Worm (Caenorhabditis elegans) whole organism, young adult: Measurements from ENCODE around the gene frpr-4.

Experiments used
- B0261.1 ChIP-seq: sonication (generic microtip); optimal IDR thresholded peaks from 2 replicates; lab custom pipeline; 2016; ENCODE audit warnings: mild to moderate bottlenecking, missing genetic modification characterization, moderate library complexity, missing compliant biosample characterization
- F55B11.4 ChIP-seq: sonication (generic microtip); optimal IDR thresholded peaks from 2 replicates; lab custom pipeline; 2016; ENCODE audit warnings: missing compliant biosample characterization, missing genetic modification characterization, borderline replicate concordance; ENCODE audit not compliant: insufficient read depth
- F57A8.1 ChIP-seq: fragments of 200-800 bp; sonication (Bioruptor generic); optimal IDR thresholded peaks from 2 replicates; lab custom pipeline; 2018; ENCODE audit warnings: mild to moderate bottlenecking, missing genetic modification characterization, moderate library complexity, missing compliant biosample characterization
- F57C9.4 ChIP-seq: sonication (generic microtip); optimal IDR thresholded peaks from 2 replicates; lab custom pipeline; 2017; ENCODE audit warnings: mild to moderate bottlenecking, missing genetic modification characterization, missing compliant biosample characterization
- K11D2.4 ChIP-seq: fragments of 200-800 bp; sonication (Bioruptor generic); IDR thresholded peaks from 2 replicates; pipeline ENCODE4 v1.3.6; 2022; ENCODE audit warnings: missing genetic modification reagents, missing genetic modification characterization, missing compliant biosample characterization
- Y53F4B.3 ChIP-seq: fragments of 200-800 bp; sonication (Bioruptor generic); IDR thresholded peaks from 2 replicates; pipeline ENCODE4 v1.3.6; 2022; ENCODE audit warnings: missing genetic modification reagents, missing genetic modification characterization, missing compliant biosample characterization
- Y56A3A.18 ChIP-seq: fragments of 200-800 bp; sonication (Bioruptor generic); IDR thresholded peaks from 2 replicates; pipeline ENCODE4 v1.3.6; 2022; ENCODE audit warnings: missing genetic modification reagents, missing genetic modification characterization, missing compliant biosample characterization
- Y95B8A.8 ChIP-seq: fragments of 200-800 bp; sonication (Bioruptor generic); IDR thresholded peaks from 2 replicates; pipeline ENCODE4 v1.3.6; 2022; ENCODE audit warnings: missing genetic modification reagents, missing genetic modification characterization, missing compliant biosample characterization
- aptf-3 ChIP-seq: fragments of 200-800 bp; sonication (Bioruptor generic); IDR thresholded peaks from 2 replicates; pipeline ENCODE4 v1.3.6; 2022; ENCODE audit warnings: missing genetic modification characterization, missing compliant biosample characterization
- attf-5 ChIP-seq: fragments of 200-800 bp; sonication (Bioruptor generic); optimal IDR thresholded peaks from 2 replicates; lab custom pipeline; 2018; ENCODE audit warnings: mild to moderate bottlenecking, missing genetic modification characterization, missing compliant biosample characterization
- ccch-3 ChIP-seq: fragments of 200-800 bp; sonication (Bioruptor generic); optimal IDR thresholded peaks from 2 replicates; lab custom pipeline; 2018; ENCODE audit warnings: mild to moderate bottlenecking, missing genetic modification characterization, missing compliant biosample characterization
- cebp-2 ChIP-seq: fragments of 200-800 bp; sonication (Bioruptor generic); IDR thresholded peaks from 2 replicates; pipeline ENCODE4 v1.3.6; 2022; ENCODE audit warnings: missing genetic modification characterization, missing compliant biosample characterization
- ceh-58 ChIP-seq: fragments of 200-800 bp; sonication (Bioruptor generic); IDR thresholded peaks from 2 replicates; pipeline ENCODE4 v1.3.6; 2022; ENCODE audit warnings: missing genetic modification characterization, missing compliant biosample characterization
- ceh-79 ChIP-seq: sonication (generic microtip); optimal IDR thresholded peaks from 2 replicates; lab custom pipeline; 2017; ENCODE audit warnings: mild to moderate bottlenecking, missing genetic modification characterization, missing compliant biosample characterization
- dox-1 ChIP-seq: fragments of 200-800 bp; sonication (Bioruptor generic); IDR thresholded peaks from 2 replicates; pipeline ENCODE4 v1.3.6; 2022; ENCODE audit warnings: missing genetic modification reagents, missing genetic modification characterization, missing compliant biosample characterization
- dpff-1 ChIP-seq: sonication (generic microtip); optimal IDR thresholded peaks from 2 replicates; lab custom pipeline; 2017; ENCODE audit warnings: mild to moderate bottlenecking, missing genetic modification characterization, missing compliant biosample characterization
- dpl-1 ChIP-seq: fragments of 150-350 bp; optimal IDR thresholded peaks from 2 replicates; lab custom pipeline; 2014; ENCODE audit warnings: missing biosample characterization, missing genetic modification reagents, missing genetic modification characterization
- egl-44 ChIP-seq: fragments of 200-800 bp; sonication (Bioruptor generic); IDR thresholded peaks from 2 replicates; pipeline ENCODE4 v1.3.6; 2022; ENCODE audit warnings: missing genetic modification reagents, missing genetic modification characterization, missing compliant biosample characterization
- him-1 ChIP-seq: sonication (generic microtip); optimal IDR thresholded peaks from 2 replicates; lab custom pipeline; 2016; ENCODE audit warnings: missing genotype, missing genetic modification reagents, missing genetic modification characterization, missing compliant biosample characterization
- hlh-26 ChIP-seq: fragments of 200-800 bp; sonication (Bioruptor generic); conservative IDR thresholded peaks from 2 replicates; pipeline ENCODE4 v1.3.6; 2022; ENCODE audit warnings: missing genetic modification reagents, missing genetic modification characterization, missing compliant biosample characterization
- hmg-1.2 ChIP-seq: fragments of 200-800 bp; sonication (Bioruptor generic); IDR thresholded peaks from 2 replicates; pipeline ENCODE4 v1.3.6; 2022; ENCODE audit warnings: missing genetic modification reagents, missing genetic modification characterization, missing compliant biosample characterization
- hmg-20 ChIP-seq: fragments of 200-800 bp; sonication (Bioruptor generic); IDR thresholded peaks from 2 replicates; pipeline ENCODE4 v1.3.6; 2022; ENCODE audit warnings: missing genetic modification reagents, missing genetic modification characterization, missing compliant biosample characterization
- hsf-1 ChIP-seq: fragments of 200-800 bp; sonication (Bioruptor generic); IDR thresholded peaks from 2 replicates; pipeline ENCODE4 v1.3.6; 2022; ENCODE audit warnings: missing genetic modification reagents, missing genetic modification characterization, missing compliant biosample characterization
- lin-26 ChIP-seq: fragments of 200-800 bp; sonication (Bioruptor generic); IDR thresholded peaks from 2 replicates; pipeline ENCODE4 v1.3.6; 2022; ENCODE audit warnings: missing genetic modification reagents, missing genetic modification characterization, missing compliant biosample characterization
- lsl-1 ChIP-seq: fragments of 200-800 bp; sonication (Bioruptor generic); optimal IDR thresholded peaks from 2 replicates; lab custom pipeline; 2018; ENCODE audit warnings: mild to moderate bottlenecking, missing genetic modification characterization, moderate library complexity, missing compliant biosample characterization
- lsy-27 ChIP-seq: sonication (generic microtip); optimal IDR thresholded peaks from 2 replicates; lab custom pipeline; 2017; ENCODE audit warnings: missing genetic modification characterization, mild to moderate bottlenecking, missing compliant biosample characterization, antibody characterized with exemption, missing genotype, borderline replicate concordance; ENCODE audit not compliant: insufficient read depth
- madf-10 ChIP-seq: sonication (generic microtip); optimal IDR thresholded peaks from 2 replicates; lab custom pipeline; 2016; ENCODE audit warnings: mild to moderate bottlenecking, missing genetic modification characterization, missing compliant biosample characterization
- madf-8 ChIP-seq: fragments of 200-800 bp; sonication (Bioruptor generic); conservative IDR thresholded peaks from 2 replicates; pipeline ENCODE4 v1.3.6; 2022; ENCODE audit warnings: missing genetic modification reagents, missing genetic modification characterization, missing compliant biosample characterization
- mes-4 ChIP-seq: sonication (generic microtip); optimal IDR thresholded peaks from 2 replicates; lab custom pipeline; 2016; ENCODE audit warnings: missing genotype, missing genetic modification characterization, missing compliant biosample characterization
- mxl-1 ChIP-seq: sonication (generic microtip); optimal IDR thresholded peaks from 2 replicates; lab custom pipeline; 2016; ENCODE audit warnings: missing genetic modification characterization, missing compliant biosample characterization
- nhr-80 ChIP-seq: sonication (generic microtip); optimal IDR thresholded peaks from 2 replicates; lab custom pipeline; 2016; ENCODE audit warnings: missing genetic modification characterization, missing compliant biosample characterization
- nhr-90 ChIP-seq: sonication (generic microtip); optimal IDR thresholded peaks from 2 replicates; lab custom pipeline; 2016; ENCODE audit warnings: missing genotype, mild to moderate bottlenecking, missing genetic modification characterization, missing compliant biosample characterization
- pbrm-1 ChIP-seq: fragments of 200-800 bp; sonication (Bioruptor generic); IDR thresholded peaks from 2 replicates; pipeline ENCODE4 v1.3.6; 2022; ENCODE audit warnings: missing genetic modification reagents, missing genetic modification characterization, missing compliant biosample characterization
- repo-1 ChIP-seq: sonication (generic microtip); optimal IDR thresholded peaks from 2 replicates; lab custom pipeline; 2017; ENCODE audit warnings: mild to moderate bottlenecking, missing genetic modification characterization, missing compliant biosample characterization
- sea-2 ChIP-seq: fragments of 200-800 bp; sonication (Bioruptor generic); IDR thresholded peaks from 2 replicates; pipeline ENCODE4 v1.3.6; 2022; ENCODE audit warnings: missing genetic modification characterization, missing compliant biosample characterization
- snpc-1.3 ChIP-seq: sonication (generic microtip); optimal IDR thresholded peaks from 2 replicates; lab custom pipeline; 2017; ENCODE audit warnings: missing genetic modification characterization, mild to moderate bottlenecking, missing compliant biosample characterization, antibody characterized with exemption, moderate library complexity, missing genotype, missing genetic modification reagents; ENCODE audit not compliant: insufficient read depth
- snpc-3.4 ChIP-seq: sonication (generic microtip); optimal IDR thresholded peaks from 2 replicates; lab custom pipeline; 2017; ENCODE audit warnings: missing genetic modification characterization, mild to moderate bottlenecking, missing compliant biosample characterization, antibody characterized with exemption, moderate library complexity, missing genotype, missing genetic modification reagents
- snpc-4 ChIP-seq, 5 experiments: fragments of 150-350 bp in 1 of 5; sonication (generic microtip) in 4 of 5; optimal IDR thresholded peaks; 2 replicates each; lab custom pipeline; 2014 to 2018; ENCODE audit warnings: missing genetic modification characterization in 5 of 5, missing biosample characterization in 3 of 5, antibody characterized with exemption in 2 of 5, mild to moderate bottlenecking in 2 of 5, missing compliant biosample characterization in 2 of 5, missing genotype in 2 of 5, moderate library complexity in 2 of 5, missing genetic modification reagents in 1 of 5
- somi-1 ChIP-seq: fragments of 200-800 bp; sonication (Bioruptor generic); optimal IDR thresholded peaks from 2 replicates; lab custom pipeline; 2018; ENCODE audit warnings: mild to moderate bottlenecking, missing genetic modification characterization, missing compliant biosample characterization
- tlf-1 ChIP-seq: fragments of 200-800 bp; sonication (Bioruptor generic); optimal IDR thresholded peaks from 2 replicates; lab custom pipeline; 2018; ENCODE audit warnings: mild to moderate bottlenecking, missing genetic modification characterization, missing compliant biosample characterization
- unc-62 ChIP-seq: fragments of 150-350 bp; optimal IDR thresholded peaks from 2 replicates; lab custom pipeline; 2014; ENCODE audit warnings: missing biosample characterization, missing genetic modification reagents, missing genetic modification characterization

The frpr-4 gene

ce11 chrII:5211970-5212369 lies 43.4 kb downstream of the frpr-4 start, which contains the start of gene C34F11.2:
C34F11.2 (plus strand) TSS chrII:5212270.
- no peak for TF ChIP-seq lsl-1 (GFP tag; lab: Kevin White, UChicago)
- TF ChIP-seq lsy-27, result no peak
- no peak for TF ChIP-seq sea-2 (GFP tag; lab: Robert Waterston, UW)
- no peak for TF ChIP-seq B0261.1
- TF ChIP-seq snpc-1.3 (tag; lab: Kevin White, UChicago), result no peak
- no peak for TF ChIP-seq nhr-80 (tag; lab: Kevin White, UChicago)
- no peak for TF ChIP-seq hsf-1 (GFP tag; lab: Robert Waterston, UW)
- no peak for TF ChIP-seq F55B11.4
- no peak for TF ChIP-seq aptf-3
- TF ChIP-seq madf-8 (GFP tag; lab: Robert Waterston, UW), result no peak
- TF ChIP-seq mes-4 (tag; lab: Kevin White, UChicago), result no peak
- TF ChIP-seq Y53F4B.3, result no peak
- TF ChIP-seq Y56A3A.18, result no peak
- TF ChIP-seq F57C9.4 (tag; lab: Kevin White, UChicago), result no peak
- no peak for TF ChIP-seq lin-26 (GFP tag; lab: Robert Waterston, UW)
- no peak for TF ChIP-seq F57A8.1
- no peak for TF ChIP-seq hlh-26 (GFP tag; lab: Robert Waterston, UW)
- no peak for TF ChIP-seq tlf-1 (GFP tag; lab: Kevin White, UChicago)
- no peak for TF ChIP-seq ceh-58

ce11 chrII:5210830-5211229 lies 44.5 kb downstream of the frpr-4 start, which contains the start of gene C34F11.8:
C34F11.8 (minus strand) TSS chrII:5210964.
- TF ChIP-seq Y95B8A.8 (no peak), attf-5 (GFP tag; lab: Kevin White, UChicago) (no peak), dpff-1 (tag; lab: Kevin White, UChicago) (no peak), lsl-1 (GFP tag; lab: Kevin White, UChicago) (no peak), ceh-79 (tag; lab: Kevin White, UChicago) (no peak), him-1 (tag; lab: Kevin White, UChicago) (no peak), hmg-1.2 (GFP tag; lab: Robert Waterston, UW) (no peak), snpc-3.4 (tag; lab: Kevin White, UChicago) (no peak), cebp-2 (no peak), hmg-20 (GFP tag; lab: Robert Waterston, UW) (no peak)

ce11 chrII:5209122-5209521 lies 46.2 kb downstream of the frpr-4 start:
- TF ChIP-seq unc-62 (GFP tag; lab: Kevin White, UChicago) (no peak), repo-1 (tag; lab: Kevin White, UChicago) (no peak), madf-10 (tag; lab: Kevin White, UChicago) (no peak), K11D2.4 (no peak), snpc-4 (GFP tag; optimal IDR thresholded peaks at IDR 0.05; lab: Kevin White, UChicago) (no peak), snpc-4 (tag; optimal IDR thresholded peaks at IDR 0.05; lab: Kevin White, UChicago) (no peak), hlh-26 (GFP tag; lab: Robert Waterston, UW) (no peak), somi-1 (no peak), dox-1 (GFP tag; lab: Robert Waterston, UW) (no peak), mxl-1 (tag; lab: Kevin White, UChicago) (no peak), pbrm-1 (GFP tag; lab: Robert Waterston, UW) (no peak), dpl-1 (no peak), nhr-90 (tag; lab: Kevin White, UChicago) (no peak), ccch-3 (GFP tag; lab: Kevin White, UChicago) (no peak), egl-44 (GFP tag; lab: Robert Waterston, UW) (no peak), Y56A3A.18 (no peak)
